Worm (Caenorhabditis elegans): Measurements from ENCODE around the gene F40F8.4.

Gene F40F8.4

DNA sequence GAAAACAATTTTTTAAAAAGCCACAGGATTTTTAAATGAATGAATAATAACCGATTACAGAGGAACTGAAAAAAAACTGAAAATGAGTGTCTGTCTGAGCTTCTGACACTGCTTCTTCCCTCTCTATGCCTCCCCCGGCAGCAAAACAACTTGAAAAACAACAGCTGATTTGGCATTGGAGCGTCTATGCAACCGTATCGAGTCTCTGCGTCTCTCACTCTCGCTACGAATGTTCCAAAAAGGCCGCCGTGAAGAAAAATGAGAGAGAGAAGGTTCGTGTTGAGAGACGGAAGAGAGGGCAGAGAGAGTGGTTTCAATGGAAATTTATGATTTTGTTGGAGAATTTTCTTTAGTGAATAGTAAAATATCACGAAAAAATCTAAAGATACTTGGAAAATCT lies 37.0 kb downstream of the F40F8.4 start (continued):
- TF ChIP-seq efl-1 (GFP tag; optimal IDR thresholded peaks at IDR 0.05) (no peak), ztf-6 (GFP tag; IDR thresholded peaks at IDR 0.05) (no peak), zfh-2 (GFP tag; conservative IDR thresholded peaks at IDR 0.05) (peak; percentile 60), ztf-28 (GFP tag; IDR thresholded peaks at IDR 0.05) (no peak), let-607 (tag; optimal IDR thresholded peaks at IDR 0.05) (no peak), lin-54 (GFP tag; optimal IDR thresholded peaks at IDR 0.05) (no peak), hmg-1.2 (GFP tag; IDR thresholded peaks at IDR 0.05) (peak; percentile 61; the same call in 1 of the 2 replicates), Y95B8A.8 (GFP tag; IDR thresholded peaks at IDR 0.05) (no peak), F49E8.2 (tag; optimal IDR thresholded peaks at IDR 0.05; ENCODE audit: insufficient read depth) (no peak), lin-35 (GFP tag; optimal IDR thresholded peaks at IDR 0.05) (peak in 1 of 3 experiments; percentile 59), dpl-1 (GFP tag; optimal IDR thresholded peaks at IDR 0.05) (no peak), athp-1 (tag; optimal IDR thresholded peaks at IDR 0.05) (no peak), ama-1 (optimal IDR thresholded peaks at IDR 0.05) (no peak), ama-1 (GFP tag; optimal IDR thresholded peaks at IDR 0.05) (no peak), madf-8 (GFP tag; conservative IDR thresholded peaks at IDR 0.05) (no peak), sptf-2 (GFP tag; optimal IDR thresholded peaks at IDR 0.05) (no peak), hrde-1 (tag; optimal IDR thresholded peaks at IDR 0.05; ENCODE audit: borderline replicate concordance) (no peak), F23B12.7 (tag; optimal IDR thresholded peaks at IDR 0.05; ENCODE audit: insufficient read depth) (peak; percentile 26), Y53F4B.3 (GFP tag; IDR thresholded peaks at IDR 0.05) (no peak), nhr-80 (tag; optimal IDR thresholded peaks at IDR 0.05) (peak; percentile 68), F37B4.10 (GFP tag; IDR thresholded peaks at IDR 0.05) (no peak), tbx-9 (tag; optimal IDR thresholded peaks at IDR 0.05; ENCODE audit: borderline replicate concordance) (no peak), F33H1.4 (GFP tag; IDR thresholded peaks at IDR 0.05) (no peak), lsy-27 (tag; optimal IDR thresholded peaks at IDR 0.05; ENCODE audit: borderline replicate concordance, insufficient read depth) (no peak), K12H6.12 (tag; optimal IDR thresholded peaks at IDR 0.05) (peak; percentile 44), attf-3 (GFP tag; conservative IDR thresholded peaks at IDR 0.05) (peak; percentile 51; the same call in 1 of the 2 replicates), sea-2 (GFP tag; IDR thresholded peaks at IDR 0.05) (no peak), ceh-27 (GFP tag; optimal IDR thresholded peaks at IDR 0.05) (peak; percentile 52), nhr-27 (tag; optimal IDR thresholded peaks at IDR 0.05) (no peak), D2030.7 (GFP tag; IDR thresholded peaks at IDR 0.05) (no peak), cebp-2 (GFP tag; IDR thresholded peaks at IDR 0.05) (no peak), lag-1 (GFP tag; IDR thresholded peaks at IDR 0.05) (no peak), attf-5 (GFP tag; optimal IDR thresholded peaks at IDR 0.05) (peak; percentile 90)

DNA sequence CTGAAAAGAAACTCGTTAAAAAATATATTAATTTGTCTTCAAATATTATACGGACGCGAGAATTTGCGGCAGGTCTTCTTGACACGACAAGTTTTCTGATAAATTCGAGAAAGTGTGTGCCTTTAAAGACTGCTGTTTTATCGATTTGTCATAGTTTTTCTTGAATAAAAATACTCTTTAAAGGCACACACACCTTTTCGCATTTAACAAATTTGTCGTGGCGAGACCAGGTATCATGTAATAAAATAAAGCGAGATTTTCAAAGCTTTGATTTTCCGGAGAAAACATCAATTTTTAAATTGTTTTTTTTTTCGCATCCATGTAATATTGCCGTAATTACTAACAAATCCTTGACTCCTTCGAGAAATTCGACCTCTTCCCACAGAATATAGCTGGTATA lies 38.9 kb downstream of the F40F8.4 start:
- TF ChIP-seq gei-17 (GFP tag; optimal IDR thresholded peaks at IDR 0.05) (no peak), aptf-2 (GFP tag; conservative IDR thresholded peaks at IDR 0.05) (no peak), T26A5.8 (tag; optimal IDR thresholded peaks at IDR 0.05) (no peak), cebp-2 (GFP tag; IDR thresholded peaks at IDR 0.05) (no peak), rcor-1 (GFP tag; IDR thresholded peaks at IDR 0.05) (no peak), atf-7 (tag; optimal IDR thresholded peaks at IDR 0.05) (no peak), hlh-12 (tag; optimal IDR thresholded peaks at IDR 0.05) (no peak), attf-3 (GFP tag; conservative IDR thresholded peaks at IDR 0.05) (no peak), sdz-38 (tag; optimal IDR thresholded peaks at IDR 0.05) (no peak), repo-1 (tag; optimal IDR thresholded peaks at IDR 0.05) (no peak), K11D2.4 (GFP tag; IDR thresholded peaks at IDR 0.05) (no peak)
